Fruit fly (Drosophila melanogaster) whole organism, embryonic: ENCODE measurements around the gene Sgs5.

Experiments used
- Abd-B ChIP-seq: fragments of 200-800 bp; sonication (Bioruptor generic); optimal IDR thresholded peaks from 2 replicates; lab custom pipeline; 2018; ENCODE audit warnings: missing biosample characterization, mild to moderate bottlenecking, missing genetic modification characterization, moderate library complexity
- Ada2b ChIP-seq: fragments of 200-800 bp; sonication (Bioruptor generic); IDR thresholded peaks from 2 replicates; pipeline ENCODE4 v1.3.6; 2022; ENCODE audit warnings: missing biosample characterization, missing genetic modification characterization
- CG10431 ChIP-seq: fragments of 200-800 bp; sonication (Bioruptor generic); optimal IDR thresholded peaks from 3 replicates; lab custom pipeline; 2018; ENCODE audit warnings: missing biosample characterization, mild to moderate bottlenecking, missing genetic modification characterization
- CG10979 ChIP-seq: fragments of 200-800 bp; sonication (Bioruptor generic); optimal IDR thresholded peaks from 2 replicates; lab custom pipeline; 2018; ENCODE audit warnings: missing biosample characterization, mild to moderate bottlenecking, missing genetic modification characterization, moderate library complexity
- CG12219 ChIP-seq: fragments of 200-800 bp; sonication (Bioruptor generic); optimal IDR thresholded peaks from 3 replicates; lab custom pipeline; 2018; ENCODE audit warnings: missing biosample characterization, mild to moderate bottlenecking, missing genetic modification characterization
- CG12942 ChIP-seq: fragments of 200-800 bp; sonication (Bioruptor generic); optimal IDR thresholded peaks from 3 replicates; lab custom pipeline; 2016; ENCODE audit warnings: missing biosample characterization, missing genetic modification characterization
- CG13123 ChIP-seq: fragments of 200-800 bp; sonication (Bioruptor generic); optimal IDR thresholded peaks from 2 replicates; lab custom pipeline; 2016; ENCODE audit warnings: missing biosample characterization, missing genetic modification characterization
- CG13424 ChIP-seq: fragments of 200-800 bp; sonication (Bioruptor generic); optimal IDR thresholded peaks from 2 replicates; lab custom pipeline; 2019; ENCODE audit warnings: missing biosample characterization, mild to moderate bottlenecking, missing genetic modification characterization, moderate library complexity
- CG14860 ChIP-seq: fragments of 200-800 bp; sonication (Bioruptor generic); IDR thresholded peaks from 3 replicates; pipeline ENCODE4 v1.3.6; 2022; ENCODE audit warnings: missing biosample characterization, missing genetic modification characterization; ENCODE audit not compliant: partially characterized antibody
- CG15514 ChIP-seq: fragments of 200-800 bp; sonication (Bioruptor generic); optimal IDR thresholded peaks from 3 replicates; lab custom pipeline; 2017; ENCODE audit warnings: missing biosample characterization, missing genetic modification characterization, mild to moderate bottlenecking, moderate library complexity, missing genetic modification reagents
- CG17385 ChIP-seq: fragments of 200-800 bp; sonication (Bioruptor generic); optimal IDR thresholded peaks from 3 replicates; lab custom pipeline; 2018; ENCODE audit warnings: missing biosample characterization, mild to moderate bottlenecking, missing genetic modification characterization
- CG17568 ChIP-seq: fragments of 200-800 bp; sonication (Bioruptor generic); optimal IDR thresholded peaks from 2 replicates; lab custom pipeline; 2018; ENCODE audit warnings: missing biosample characterization, mild to moderate bottlenecking, missing genetic modification characterization, moderate library complexity
- CG31224 ChIP-seq: fragments of 200-800 bp; sonication (Bioruptor generic); IDR thresholded peaks from 2 replicates; pipeline ENCODE4 v1.3.6; 2022; ENCODE audit warnings: missing biosample characterization, missing genetic modification characterization
- CG31441 ChIP-seq: fragments of 200-800 bp; sonication (Bioruptor generic); IDR thresholded peaks from 2 replicates; pipeline ENCODE4 v1.3.6; 2022; ENCODE audit warnings: missing biosample characterization, missing genetic modification characterization
- CG32532 ChIP-seq: fragments of 200-800 bp; sonication (Bioruptor generic); IDR thresholded peaks from 2 replicates; pipeline ENCODE4 v1.3.6; 2022; ENCODE audit warnings: missing biosample characterization, missing genetic modification characterization
- CG7271 ChIP-seq: fragments of 200-800 bp; sonication (Bioruptor generic); optimal IDR thresholded peaks from 2 replicates; lab custom pipeline; 2018; ENCODE audit warnings: missing biosample characterization, mild to moderate bottlenecking, missing genetic modification characterization, moderate library complexity
- CG7556 ChIP-seq: fragments of 200-800 bp; sonication (Bioruptor generic); optimal IDR thresholded peaks from 2 replicates; lab custom pipeline; 2017; ENCODE audit warnings: missing biosample characterization, mild to moderate bottlenecking, missing genetic modification characterization
- CG7928 ChIP-seq: fragments of 200-800 bp; sonication (Bioruptor generic); optimal IDR thresholded peaks from 2 replicates; lab custom pipeline; 2017; ENCODE audit warnings: missing biosample characterization, mild to moderate bottlenecking, missing genetic modification characterization
- CG7987 ChIP-seq: fragments of 200-800 bp; sonication (Bioruptor generic); optimal IDR thresholded peaks from 2 replicates; lab custom pipeline; 2018; ENCODE audit warnings: missing biosample characterization, mild to moderate bottlenecking, missing genetic modification characterization, moderate library complexity
- D19B ChIP-seq: fragments of 200-800 bp; sonication (Bioruptor generic); optimal IDR thresholded peaks from 2 replicates; lab custom pipeline; 2017; ENCODE audit warnings: missing biosample characterization, mild to moderate bottlenecking, missing genetic modification characterization
- Elba2 ChIP-seq: fragments of 200-800 bp; sonication (Bioruptor generic); optimal IDR thresholded peaks from 3 replicates; lab custom pipeline; 2016; ENCODE audit warnings: missing biosample characterization, missing genetic modification characterization
- Ets97D ChIP-seq: fragments of 200-800 bp; sonication (Bioruptor generic); optimal IDR thresholded peaks from 3 replicates; lab custom pipeline; 2016; ENCODE audit warnings: missing biosample characterization, missing genetic modification characterization
- HLH3B ChIP-seq: fragments of 200-800 bp; sonication (Bioruptor generic); IDR thresholded peaks from 2 replicates; pipeline ENCODE4 v1.3.6; 2022; ENCODE audit warnings: missing biosample characterization, missing genetic modification characterization
- Hmr ChIP-seq: fragments of 200-800 bp; sonication (Bioruptor generic); optimal IDR thresholded peaks from 3 replicates; lab custom pipeline; 2017; ENCODE audit warnings: mild to moderate bottlenecking, missing biosample characterization, missing genetic modification reagents, missing genetic modification characterization
- Hr3 ChIP-seq: fragments of 200-800 bp; sonication (Bioruptor generic); optimal IDR thresholded peaks from 3 replicates; lab custom pipeline; 2016; ENCODE audit warnings: missing biosample characterization, missing genetic modification characterization
- Hr78 ChIP-seq, 2 experiments: fragments of 200-800 bp in 1 of 2; fragments of >200 bp in 1 of 2; sonication (Bioruptor generic) in 1 of 2; optimal IDR thresholded peaks; 2 replicates each; lab custom pipeline; 2017 to 2019; ENCODE audit warnings: missing biosample characterization in 2 of 2, missing genetic modification characterization in 2 of 2, mild to moderate bottlenecking in 1 of 2, moderate library complexity in 1 of 2
- NC2α ChIP-seq: fragments of 200-800 bp; sonication (Bioruptor generic); optimal IDR thresholded peaks from 2 replicates; lab custom pipeline; 2016; ENCODE audit warnings: missing biosample characterization, missing genetic modification characterization
- Poxn ChIP-seq: fragments of 200-800 bp; sonication (Bioruptor generic); IDR thresholded peaks from 2 replicates; pipeline ENCODE4 v1.3.6; 2022; ENCODE audit warnings: missing biosample characterization, missing genetic modification characterization
- Sox102F ChIP-seq: fragments of 200-800 bp; sonication (Bioruptor generic); optimal IDR thresholded peaks from 2 replicates; lab custom pipeline; 2018; ENCODE audit warnings: missing biosample characterization, mild to moderate bottlenecking, missing genetic modification characterization, moderate library complexity
- Sry-δ ChIP-seq: fragments of 200-800 bp; sonication (Bioruptor generic); optimal IDR thresholded peaks from 2 replicates; lab custom pipeline; 2016; ENCODE audit warnings: missing biosample characterization, missing genetic modification characterization
- Tbp ChIP-seq: fragments of >200 bp; optimal IDR thresholded peaks from 2 replicates; lab custom pipeline; 2018; ENCODE audit warnings: missing biosample characterization, missing genetic modification characterization
- Trl ChIP-seq, 3 experiments: fragments of >200 bp in 2 of 3; fragments of 200-800 bp in 1 of 3; sonication (Bioruptor generic) in 1 of 3; optimal IDR thresholded peaks; 2 replicates in 1 of 3; 3 replicates in 2 of 3; lab custom pipeline; 2016 to 2017; ENCODE audit warnings: missing biosample characterization in 1 of 3, missing genetic modification characterization in 1 of 3
- Xbp1 ChIP-seq: fragments of 200-800 bp; sonication (Bioruptor generic); optimal IDR thresholded peaks from 3 replicates; lab custom pipeline; 2016; ENCODE audit warnings: missing biosample characterization, mild to moderate bottlenecking, missing genetic modification characterization
- YL-1 ChIP-seq: fragments of 200-800 bp; sonication (Bioruptor generic); optimal IDR thresholded peaks from 3 replicates; lab custom pipeline; 2017; ENCODE audit warnings: missing biosample characterization, mild to moderate bottlenecking, missing genetic modification characterization
- ase ChIP-seq: fragments of 200-800 bp; sonication (Bioruptor generic); IDR thresholded peaks from 3 replicates; pipeline ENCODE4 v1.3.6; 2022; ENCODE audit warnings: missing biosample characterization, missing genetic modification characterization
- br ChIP-seq: fragments of >200 bp; optimal IDR thresholded peaks from 2 replicates; lab custom pipeline; 2017
- caup ChIP-seq: fragments of 200-800 bp; sonication (Bioruptor generic); optimal IDR thresholded peaks from 3 replicates; lab custom pipeline; 2017; ENCODE audit warnings: missing biosample characterization, mild to moderate bottlenecking, missing genetic modification characterization, moderate library complexity; ENCODE audit not compliant: severe bottlenecking
- crc ChIP-seq: fragments of 200-800 bp; sonication (Bioruptor generic); optimal IDR thresholded peaks from 2 replicates; lab custom pipeline; 2016; ENCODE audit warnings: missing biosample characterization, missing genetic modification characterization
- dpn ChIP-seq, 2 experiments: fragments of 200-800 bp; sonication (Bioruptor generic); optimal IDR thresholded peaks; 3 replicates each; lab custom pipeline; 2016; ENCODE audit warnings: missing biosample characterization in 2 of 2, missing genetic modification characterization in 2 of 2
- her ChIP-seq: fragments of 200-800 bp; sonication (Bioruptor generic); optimal IDR thresholded peaks from 2 replicates; lab custom pipeline; 2016; ENCODE audit warnings: missing biosample characterization, missing genetic modification characterization
- ind ChIP-seq: fragments of 200-800 bp; sonication (Bioruptor generic); optimal IDR thresholded peaks from 3 replicates; lab custom pipeline; 2016; ENCODE audit warnings: missing biosample characterization, missing genetic modification characterization
- kni ChIP-seq: fragments of 200-800 bp; sonication (Bioruptor generic); optimal IDR thresholded peaks from 3 replicates; lab custom pipeline; 2017; ENCODE audit warnings: mild to moderate bottlenecking, missing biosample characterization, missing genetic modification reagents, missing genetic modification characterization
- lola ChIP-seq, 3 experiments: fragments of >200 bp in 2 of 3; fragments of 200-800 bp in 1 of 3; sonication (Bioruptor generic) in 1 of 3; optimal IDR thresholded peaks; 2 replicates each; lab custom pipeline; 2017 to 2019; ENCODE audit warnings: missing biosample characterization in 3 of 3, missing genetic modification characterization in 3 of 3, mild to moderate bottlenecking in 1 of 3, moderate library complexity in 1 of 3
- mirr ChIP-seq: fragments of 200-800 bp; sonication (Bioruptor generic); optimal IDR thresholded peaks from 3 replicates; lab custom pipeline; 2018; ENCODE audit warnings: missing biosample characterization, mild to moderate bottlenecking, missing genetic modification characterization
- pan ChIP-seq, 4 experiments: fragments of >200 bp in 3 of 4; fragments of 200-800 bp in 1 of 4; sonication (Bioruptor generic) in 1 of 4; optimal IDR thresholded peaks in 3 of 4; IDR thresholded peaks in 1 of 4; 2 replicates each; pipeline versions ENCODE4 v1.3.6 to Lab custom; 2017 to 2022; ENCODE audit warnings: missing biosample characterization in 2 of 4, missing genetic modification characterization in 2 of 4, mixed read lengths in 1 of 4
- sisA ChIP-seq: fragments of 200-800 bp; sonication (Bioruptor generic); IDR thresholded peaks from 2 replicates; pipeline ENCODE4 v1.3.6; 2022; ENCODE audit warnings: missing biosample characterization, missing genetic modification characterization
- sug ChIP-seq: fragments of 200-800 bp; optimal IDR thresholded peaks from 2 replicates; lab custom pipeline; 2019; ENCODE audit warnings: missing biosample characterization, mild to moderate bottlenecking, missing genetic modification characterization, moderate library complexity
- tx ChIP-seq: fragments of 200-800 bp; sonication (Bioruptor generic); optimal IDR thresholded peaks from 2 replicates; lab custom pipeline; 2016; ENCODE audit warnings: missing biosample characterization, missing genetic modification characterization
- wdn ChIP-seq: fragments of 200-800 bp; sonication (Bioruptor generic); IDR thresholded peaks from 2 replicates; pipeline ENCODE4 v1.3.6; 2022; ENCODE audit warnings: missing biosample characterization, missing genetic modification characterization
- z ChIP-seq: fragments of 200-800 bp; sonication (Bioruptor generic); IDR thresholded peaks from 3 replicates; pipeline ENCODE4 v1.3.6; 2022; ENCODE audit warnings: missing biosample characterization, missing genetic modification characterization

Sgs5 gene

dm6 chr3R:17619726-17620282, 24.6 kb downstream of the Sgs5 start (continued):
- TF ChIP-seq ase: no peak
- no peak for TF ChIP-seq Ada2b
- no peak for TF ChIP-seq CG17385 (GFP tag; lab: Kevin White, UChicago)
- TF ChIP-seq her: no peak
- no peak for TF ChIP-seq CG32532 (GFP tag; lab: Robert Waterston, UW)
- TF ChIP-seq Poxn (GFP tag; lab: Robert Waterston, UW): no peak
- no peak for TF ChIP-seq CG12219 (GFP tag; lab: Kevin White, UChicago)
- no peak for TF ChIP-seq CG13424 (tag; lab: Kevin White, UChicago)
- no peak for TF ChIP-seq br (lab: Kevin White, UChicago)
- no peak for TF ChIP-seq Xbp1
- TF ChIP-seq CG17568 (GFP tag; lab: Kevin White, UChicago): peak; percentile 46
- TF ChIP-seq Ets97D: no peak
- no peak for TF ChIP-seq CG7271 (tag; lab: Kevin White, UChicago)
- TF ChIP-seq Hmr (GFP tag; lab: Kevin White, UChicago): no peak
- no peak for TF ChIP-seq YL-1 (GFP tag; lab: Kevin White, UChicago)
- TF ChIP-seq pan (optimal IDR thresholded peaks at IDR 0.05; lab: Kevin White, UChicago): no peak
- TF ChIP-seq pan (GFP tag; optimal IDR thresholded peaks at IDR 0.05 in 1 of 2, IDR thresholded peaks at IDR 0.05 in 1 of 2): no peak
- no peak for TF ChIP-seq dpn (GFP tag; optimal IDR thresholded peaks at IDR 0.05; lab: Kevin White, UChicago)
- no peak for TF ChIP-seq crc (GFP tag; lab: Kevin White, UChicago)
- no peak for TF ChIP-seq kni (GFP tag; lab: Kevin White, UChicago)
- TF ChIP-seq Abd-B: no peak
- no peak for TF ChIP-seq Sox102F (GFP tag; lab: Kevin White, UChicago)
- TF ChIP-seq CG7556 (GFP tag; lab: Kevin White, UChicago): no peak
- no peak for TF ChIP-seq NC2α (GFP tag; lab: Kevin White, UChicago)
- TF ChIP-seq Elba2: no peak
- no peak for TF ChIP-seq sisA (GFP tag; lab: Robert Waterston, UW)
- TF ChIP-seq Hr3 (GFP tag; lab: Kevin White, UChicago): no peak
- TF ChIP-seq Hr78 (GFP tag; optimal IDR thresholded peaks at IDR 0.05; lab: Kevin White, UChicago): peak in 1 of 2 experiments; percentile 0
- TF ChIP-seq CG14860: peak; percentile 89
- TF ChIP-seq CG31224 (GFP tag; lab: Robert Waterston, UW): no peak
- no peak for TF ChIP-seq CG15514 (GFP tag; lab: Kevin White, UChicago)
- no peak for TF ChIP-seq lola (GFP tag; optimal IDR thresholded peaks at IDR 0.05; lab: Kevin White, UChicago)
- no peak for TF ChIP-seq CG10431 (GFP tag; lab: Kevin White, UChicago)
- TF ChIP-seq CG7928 (GFP tag; lab: Kevin White, UChicago): no peak
- no peak for TF ChIP-seq wdn (GFP tag; lab: Robert Waterston, UW)
- no peak for TF ChIP-seq D19B
- TF ChIP-seq Trl (optimal IDR thresholded peaks at IDR 0.05; lab: Kevin White, UChicago): no peak
- no peak for TF ChIP-seq Trl (GFP tag; optimal IDR thresholded peaks at IDR 0.05; lab: Kevin White, UChicago)
- TF ChIP-seq sug: no peak
- TF ChIP-seq ind (GFP tag; lab: Kevin White, UChicago): no peak
- no peak for TF ChIP-seq CG13123
- TF ChIP-seq z (GFP tag; lab: Robert Waterston, UW): no peak
- no peak for TF ChIP-seq tx
- TF ChIP-seq CG31441 (GFP tag; lab: Robert Waterston, UW): no peak
- TF ChIP-seq mirr: peak; percentile 43
- no peak for TF ChIP-seq Sry-δ (GFP tag; lab: Kevin White, UChicago)
- TF ChIP-seq Tbp (GFP tag; lab: Kevin White, UChicago): no peak
- TF ChIP-seq caup (GFP tag; lab: Kevin White, UChicago): no peak
- TF ChIP-seq CG7987 (GFP tag; lab: Kevin White, UChicago): no peak
- TF ChIP-seq HLH3B (GFP tag; lab: Robert Waterston, UW): no peak
- TF ChIP-seq CG12942 (GFP tag; lab: Kevin White, UChicago): no peak
- TF ChIP-seq CG10979 (tag; lab: Kevin White, UChicago): peak; percentile 31
